Fruit fly (Drosophila melanogaster) whole organism, embryonic: ENCODE data around the gene Paics.
A peak's percentile ranks its signal among the peaks of the same experiment; 100 is the strongest.

Experiments used
- CG10366 ChIP-seq: fragments of 200-800 bp; sonication (Bioruptor generic); IDR thresholded peaks from 2 replicates; pipeline ENCODE4 v1.3.6; 2022; ENCODE audit warnings: missing biosample characterization, missing genetic modification characterization
- CG10462 ChIP-seq: fragments of 200-800 bp; sonication (Bioruptor generic); optimal IDR thresholded peaks from 2 replicates; lab custom pipeline; 2016; ENCODE audit warnings: missing biosample characterization, missing genetic modification characterization
- CG11085 ChIP-seq: fragments of 200-800 bp; sonication (Bioruptor generic); IDR thresholded peaks from 2 replicates; pipeline ENCODE4 v1.3.6; 2022; ENCODE audit warnings: missing biosample characterization, missing genetic modification characterization
- CG11093 ChIP-seq: fragments of 200-800 bp; sonication (Bioruptor generic); IDR thresholded peaks from 3 replicates; pipeline ENCODE4 v1.3.6; 2022; ENCODE audit warnings: missing biosample characterization, missing genetic modification characterization
- CG11398 ChIP-seq: fragments of 200-800 bp; sonication (Bioruptor generic); optimal IDR thresholded peaks from 2 replicates; lab custom pipeline; 2016; ENCODE audit warnings: missing biosample characterization, missing genetic modification characterization
- CG12219 ChIP-seq: fragments of 200-800 bp; sonication (Bioruptor generic); optimal IDR thresholded peaks from 3 replicates; lab custom pipeline; 2018; ENCODE audit warnings: missing biosample characterization, mild to moderate bottlenecking, missing genetic modification characterization
- CG14014 ChIP-seq: fragments of 200-800 bp; sonication (Bioruptor generic); IDR thresholded peaks from 2 replicates; pipeline ENCODE4 v1.3.6; 2022; ENCODE audit warnings: missing biosample characterization, missing genetic modification characterization
- CG15269 ChIP-seq: fragments of 200-800 bp; sonication (Bioruptor generic); optimal IDR thresholded peaks from 2 replicates; lab custom pipeline; 2018; ENCODE audit warnings: missing biosample characterization, mild to moderate bottlenecking, missing genetic modification characterization, moderate library complexity
- CG16779 ChIP-seq: fragments of 200-800 bp; sonication (Bioruptor generic); IDR thresholded peaks from 2 replicates; pipeline ENCODE4 v1.3.6; 2022; ENCODE audit warnings: missing biosample characterization, missing genetic modification characterization
- CG1792 ChIP-seq: fragments of 200-800 bp; sonication (Bioruptor generic); optimal IDR thresholded peaks from 2 replicates; lab custom pipeline; 2016; ENCODE audit warnings: missing biosample characterization, missing genetic modification characterization
- CG18011 ChIP-seq: fragments of 200-800 bp; sonication (Bioruptor generic); optimal IDR thresholded peaks from 2 replicates; lab custom pipeline; 2017; ENCODE audit warnings: missing biosample characterization, missing genetic modification characterization, mild to moderate bottlenecking, moderate library complexity, missing genotype
- CG18619 ChIP-seq: fragments of 200-800 bp; sonication (Bioruptor generic); optimal IDR thresholded peaks from 3 replicates; lab custom pipeline; 2017; ENCODE audit warnings: missing biosample characterization, mild to moderate bottlenecking, missing genetic modification characterization
- CG2678 ChIP-seq: fragments of 200-800 bp; sonication (Bioruptor generic); optimal IDR thresholded peaks from 3 replicates; lab custom pipeline; 2019; ENCODE audit warnings: missing biosample characterization, mild to moderate bottlenecking, missing genetic modification characterization, moderate library complexity
- CG30403 ChIP-seq: fragments of 200-800 bp; sonication (Bioruptor generic); optimal IDR thresholded peaks from 3 replicates; lab custom pipeline; 2016; ENCODE audit warnings: missing biosample characterization, missing genetic modification characterization
- CG31224 ChIP-seq: fragments of 200-800 bp; sonication (Bioruptor generic); IDR thresholded peaks from 2 replicates; pipeline ENCODE4 v1.3.6; 2022; ENCODE audit warnings: missing biosample characterization, missing genetic modification characterization
- CG32532 ChIP-seq: fragments of 200-800 bp; sonication (Bioruptor generic); IDR thresholded peaks from 2 replicates; pipeline ENCODE4 v1.3.6; 2022; ENCODE audit warnings: missing biosample characterization, missing genetic modification characterization
- CG3281 ChIP-seq: fragments of 200-800 bp; sonication (Bioruptor generic); optimal IDR thresholded peaks from 3 replicates; lab custom pipeline; 2017; ENCODE audit warnings: missing biosample characterization, mild to moderate bottlenecking, missing genetic modification characterization
- CG6175 ChIP-seq: fragments of 200-800 bp; sonication (Bioruptor generic); IDR thresholded peaks from 3 replicates; pipeline ENCODE4 v1.3.6; 2022; ENCODE audit warnings: missing biosample characterization, missing genetic modification characterization
- CG6683 ChIP-seq: fragments of 200-800 bp; sonication (Bioruptor generic); optimal IDR thresholded peaks from 2 replicates; lab custom pipeline; 2017; ENCODE audit warnings: missing biosample characterization, mild to moderate bottlenecking, missing genetic modification characterization, missing genetic modification reagents
- CG7357 ChIP-seq: fragments of 200-800 bp; sonication (Bioruptor generic); IDR thresholded peaks from 3 replicates; pipeline ENCODE4 v1.3.6; 2022; ENCODE audit warnings: missing biosample characterization, missing genetic modification characterization
- CG7786 ChIP-seq: fragments of 200-800 bp; sonication (Bioruptor generic); optimal IDR thresholded peaks from 2 replicates; lab custom pipeline; 2016; ENCODE audit warnings: missing biosample characterization, missing genetic modification characterization
- CG9437 ChIP-seq: fragments of 200-800 bp; sonication (Bioruptor generic); optimal IDR thresholded peaks from 2 replicates; lab custom pipeline; 2018; ENCODE audit warnings: missing biosample characterization, mild to moderate bottlenecking, missing genetic modification characterization
- Dad ChIP-seq: fragments of 200-800 bp; sonication (Bioruptor generic); optimal IDR thresholded peaks from 3 replicates; lab custom pipeline; 2016; ENCODE audit warnings: missing biosample characterization, missing genetic modification characterization
- Deaf1 ChIP-seq: fragments of 200-800 bp; optimal IDR thresholded peaks from 3 replicates; lab custom pipeline; 2019; ENCODE audit warnings: missing biosample characterization, mild to moderate bottlenecking, missing genetic modification characterization, moderate library complexity
- Doc2 ChIP-seq: fragments of 200-800 bp; sonication (Bioruptor generic); IDR thresholded peaks from 2 replicates; pipeline ENCODE4 v1.3.6; 2022; ENCODE audit warnings: missing biosample characterization, missing genetic modification characterization
- E2f1 ChIP-seq: fragments of 200-800 bp; sonication (Bioruptor generic); IDR thresholded peaks from 2 replicates; pipeline ENCODE4 v1.3.6; 2022; ENCODE audit warnings: missing biosample characterization, missing genetic modification characterization
- GATAe ChIP-seq: fragments of 200-800 bp; sonication (Bioruptor generic); conservative IDR thresholded peaks from 2 replicates; pipeline ENCODE4 v1.3.6; 2022; ENCODE audit warnings: missing biosample characterization, missing genetic modification characterization
- Gug ChIP-seq: fragments of 200-800 bp; sonication (Bioruptor generic); IDR thresholded peaks from 4 replicates; pipeline ENCODE4 v1.3.6; 2022; ENCODE audit warnings: missing biosample characterization, missing genetic modification characterization
- MESR4 ChIP-seq: fragments of 200-800 bp; sonication (Bioruptor generic); optimal IDR thresholded peaks from 2 replicates; lab custom pipeline; 2018; ENCODE audit warnings: missing biosample characterization, mild to moderate bottlenecking, missing genetic modification characterization, moderate library complexity
- Pdp1 ChIP-seq, 2 experiments: fragments of 200-800 bp; sonication (Bioruptor generic); optimal IDR thresholded peaks; 3 replicates each; lab custom pipeline; 2016; ENCODE audit warnings: missing biosample characterization in 2 of 2, missing genetic modification characterization in 2 of 2, mild to moderate bottlenecking in 1 of 2, moderate library complexity in 1 of 2
- Ssrp ChIP-seq: fragments of 200-800 bp; sonication (Bioruptor generic); optimal IDR thresholded peaks from 2 replicates; lab custom pipeline; 2018; ENCODE audit warnings: missing biosample characterization, mild to moderate bottlenecking, missing genetic modification characterization, moderate library complexity
- bsh ChIP-seq, 2 experiments: fragments of 200-800 bp; sonication (Bioruptor generic); optimal IDR thresholded peaks; 2 replicates each; lab custom pipeline; 2017 to 2018; ENCODE audit warnings: mild to moderate bottlenecking in 2 of 2, missing biosample characterization in 2 of 2, missing genetic modification characterization in 2 of 2, moderate library complexity in 1 of 2
- chn ChIP-seq: fragments of 200-800 bp; sonication (Bioruptor generic); optimal IDR thresholded peaks from 2 replicates; lab custom pipeline; 2016; ENCODE audit warnings: missing biosample characterization, missing genetic modification characterization
- ci ChIP-seq: fragments of 200-800 bp; sonication (Bioruptor generic); IDR thresholded peaks from 3 replicates; pipeline ENCODE4 v1.3.6; 2022; ENCODE audit warnings: missing biosample characterization, missing genetic modification characterization
- crol ChIP-seq: fragments of 200-800 bp; sonication (Bioruptor generic); IDR thresholded peaks from 2 replicates; pipeline ENCODE4 v1.3.6; 2022; ENCODE audit warnings: missing biosample characterization, missing genetic modification characterization
- dan ChIP-seq: fragments of 200-800 bp; sonication (Bioruptor generic); IDR thresholded peaks from 2 replicates; pipeline ENCODE4 v1.3.6; 2022; ENCODE audit warnings: missing biosample characterization, missing genetic modification characterization
- dm ChIP-seq: fragments of 200-800 bp; sonication (Bioruptor generic); optimal IDR thresholded peaks from 3 replicates; lab custom pipeline; 2016; ENCODE audit warnings: missing biosample characterization, missing genetic modification characterization
- fd64A ChIP-seq: fragments of 200-800 bp; sonication (Bioruptor generic); optimal IDR thresholded peaks from 3 replicates; lab custom pipeline; 2018; ENCODE audit warnings: missing biosample characterization, mild to moderate bottlenecking, missing genetic modification characterization
- fru ChIP-seq: fragments of >200 bp; optimal IDR thresholded peaks from 2 replicates; lab custom pipeline; 2017
- gem ChIP-seq: fragments of 200-800 bp; sonication (Bioruptor generic); optimal IDR thresholded peaks from 2 replicates; lab custom pipeline; 2019; ENCODE audit warnings: missing biosample characterization, mild to moderate bottlenecking, missing genetic modification characterization, moderate library complexity
- inv ChIP-seq: fragments of 200-800 bp; sonication (Bioruptor generic); IDR thresholded peaks from 2 replicates; pipeline ENCODE4 v1.3.6; 2022; ENCODE audit warnings: missing biosample characterization, missing genetic modification characterization; ENCODE audit not compliant: partially characterized antibody
- kay ChIP-seq: fragments of 200-800 bp; sonication (Bioruptor generic); optimal IDR thresholded peaks from 2 replicates; lab custom pipeline; 2016; ENCODE audit warnings: missing biosample characterization, missing genetic modification characterization
- ken ChIP-seq: fragments of 200-800 bp; sonication (Bioruptor generic); IDR thresholded peaks from 3 replicates; pipeline ENCODE4 v1.3.6; 2022; ENCODE audit warnings: missing biosample characterization, missing genetic modification characterization
- klu ChIP-seq: fragments of 200-800 bp; sonication (Bioruptor generic); IDR thresholded peaks from 2 replicates; pipeline ENCODE4 v1.3.6; 2022; ENCODE audit warnings: missing biosample characterization, missing genetic modification characterization
- maf-S ChIP-seq: fragments of 200-800 bp; sonication (Bioruptor generic); optimal IDR thresholded peaks from 2 replicates; lab custom pipeline; 2016; ENCODE audit warnings: missing biosample characterization, missing genetic modification characterization
- schlank ChIP-seq: fragments of 200-800 bp; sonication (Bioruptor generic); optimal IDR thresholded peaks from 2 replicates; lab custom pipeline; 2018; ENCODE audit warnings: missing biosample characterization, mild to moderate bottlenecking, missing genetic modification characterization
- seq ChIP-seq: fragments of 200-800 bp; sonication (Bioruptor generic); IDR thresholded peaks from 2 replicates; pipeline ENCODE4 v1.3.6; 2022; ENCODE audit warnings: missing biosample characterization, missing genetic modification characterization
- sisA ChIP-seq: fragments of 200-800 bp; sonication (Bioruptor generic); IDR thresholded peaks from 2 replicates; pipeline ENCODE4 v1.3.6; 2022; ENCODE audit warnings: missing biosample characterization, missing genetic modification characterization
- tin ChIP-seq: fragments of 200-800 bp; sonication (Bioruptor generic); optimal IDR thresholded peaks from 3 replicates; lab custom pipeline; 2016; ENCODE audit warnings: missing biosample characterization, missing genetic modification characterization
- zen2 ChIP-seq: fragments of 200-800 bp; sonication (Bioruptor generic); IDR thresholded peaks from 3 replicates; pipeline ENCODE4 v1.3.6; 2022; ENCODE audit warnings: missing biosample characterization, missing genetic modification characterization; ENCODE audit not compliant: partially characterized antibody

Paics gene

dm6 chrX:12719152-12719779 lies 41.2 kb downstream of the Paics start (continued):
- TF ChIP-seq maf-S (GFP tag; lab: Kevin White, UChicago) (peak; percentile 62), sisA (peak; percentile 66), gem (tag; lab: Kevin White, UChicago) (peak; percentile 84), ken (GFP tag; lab: Robert Waterston, UW) (no peak), Dad (GFP tag; lab: Kevin White, UChicago) (peak; percentile 68), zen2 (GFP tag; lab: Robert Waterston, UW) (no peak), CG12219 (GFP tag; lab: Kevin White, UChicago) (peak; percentile 62), dan (GFP tag; lab: Robert Waterston, UW) (no peak), CG11093 (GFP tag; lab: Robert Waterston, UW) (0 out of 3 replicates have a peak, but pooled peaks have one; percentile 51), Pdp1 (GFP tag; optimal IDR thresholded peaks at IDR 0.05; lab: Kevin White, UChicago) (peak; percentile 51 to 79), CG2678 (tag; lab: Kevin White, UChicago) (peak; percentile 75), CG7357 (peak; percentile 55; the same call in 1 of the 3 replicates), Deaf1 (tag; lab: Kevin White, UChicago) (peak; percentile 6), E2f1 (GFP tag; lab: Robert Waterston, UW) (peak; percentile 60), fru (lab: Kevin White, UChicago) (no peak), CG6175 (GFP tag; lab: Robert Waterston, UW) (0 out of 3 replicates have a peak, but pooled peaks have one; percentile 59), inv (GFP tag; lab: Robert Waterston, UW) (no peak), CG30403 (GFP tag; lab: Kevin White, UChicago) (peak; percentile 80), CG31224 (peak; percentile 43), CG6683 (GFP tag; lab: Kevin White, UChicago) (peak; percentile 9), CG1792 (GFP tag; lab: Kevin White, UChicago) (peak; percentile 30), MESR4 (GFP tag; lab: Kevin White, UChicago) (no peak), dm (GFP tag; lab: Kevin White, UChicago) (peak; percentile 52), chn (GFP tag; lab: Kevin White, UChicago) (peak; percentile 74), CG18011 (peak; percentile 6), CG9437 (GFP tag; lab: Kevin White, UChicago) (peak; percentile 54), bsh (GFP tag; optimal IDR thresholded peaks at IDR 0.05; lab: Kevin White, UChicago) (peak; percentile 70 to 83), ci (peak; percentile 69), Ssrp (tag; lab: Kevin White, UChicago) (peak; percentile 61), GATAe (GFP tag; lab: Robert Waterston, UW) (no peak), CG11085 (GFP tag; lab: Robert Waterston, UW) (peak; percentile 51; the same call in 1 of the 2 replicates), crol (GFP tag; lab: Robert Waterston, UW) (0 out of 2 replicates have a peak, but pooled peaks have one; percentile 7), fd64A (no peak), CG3281 (GFP tag; lab: Kevin White, UChicago) (peak; percentile 75), kay (GFP tag; lab: Kevin White, UChicago) (no peak), seq (GFP tag; lab: Robert Waterston, UW) (peak; percentile 30; the same call in 1 of the 2 replicates), CG14014 (peak; percentile 69), Doc2 (GFP tag; lab: Robert Waterston, UW) (no peak), CG10366 (GFP tag; lab: Robert Waterston, UW) (peak; percentile 60; the same call in 1 of the 2 replicates), CG7786 (GFP tag; lab: Kevin White, UChicago) (peak; percentile 76), CG11398 (GFP tag; lab: Kevin White, UChicago) (peak; percentile 52), CG10462 (peak; percentile 51), schlank (tag; lab: Kevin White, UChicago) (peak; percentile 9), CG32532 (GFP tag; lab: Robert Waterston, UW) (peak; percentile 70), CG16779 (GFP tag; lab: Robert Waterston, UW) (no peak), CG18619 (GFP tag; lab: Kevin White, UChicago) (peak; percentile 72), CG15269 (tag; lab: Kevin White, UChicago) (peak; percentile 67), Gug (GFP tag; lab: Robert Waterston, UW) (peak; percentile 60; the same call in 3 of the 4 replicates), tin (peak; percentile 77), klu (GFP tag; lab: Robert Waterston, UW) (peak; percentile 49; the same call in 1 of the 2 replicates)
